Fruit fly (Drosophila melanogaster): ENCODE measurements around the gene CG11756.
A peak's percentile ranks its signal among the peaks of the same experiment; 100 is the strongest.

CG11756 gene

DNA sequence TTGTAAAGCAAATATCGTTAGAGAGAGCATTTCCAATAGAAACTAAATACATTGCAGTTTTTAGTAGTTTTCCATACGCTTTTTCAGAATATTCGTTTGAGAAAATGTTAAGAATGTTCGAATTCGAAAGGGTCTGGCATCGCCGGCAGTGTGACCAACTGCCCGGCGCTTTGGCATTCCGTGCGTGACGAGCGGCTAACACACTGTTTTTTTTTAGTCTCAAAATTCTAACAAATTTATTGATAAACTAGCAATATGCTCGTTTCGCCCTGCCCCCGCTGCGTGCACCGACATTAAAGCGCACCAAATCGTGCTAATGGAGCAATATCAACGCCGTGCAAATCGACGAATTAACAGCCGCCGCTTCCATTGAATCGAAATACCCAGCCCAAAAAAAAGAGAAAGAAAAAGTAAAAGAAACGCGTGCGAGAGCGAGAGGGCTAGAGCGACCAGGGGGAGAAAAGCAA is 7.8 kb downstream of the CG11756 start, which contains the start of gene dsh:
dsh (plus strand) TSS at position 174 of the 467 bp plus-strand sequence.
- TF ChIP-seq stwl (tag; optimal IDR thresholded peaks at IDR 0.05), result peak; percentile 32
- TF ChIP-seq corto (GFP tag; optimal IDR thresholded peaks at IDR 0.05), result no peak
- peak; percentile 74 for TF ChIP-seq BEAF-32 (GFP tag; optimal IDR thresholded peaks at IDR 0.05)
- no peak for TF ChIP-seq CG13296 (GFP tag; optimal IDR thresholded peaks at IDR 0.05)
- TF ChIP-seq Hsf (GFP tag; optimal IDR thresholded peaks at IDR 0.05), result no peak
- no peak for TF ChIP-seq Dip3 (GFP tag; optimal IDR thresholded peaks at IDR 0.05)
- TF ChIP-seq CG7987 (GFP tag; optimal IDR thresholded peaks at IDR 0.05), result no peak
- TF ChIP-seq NC2β (GFP tag; optimal IDR thresholded peaks at IDR 0.05), result no peak
- TF ChIP-seq crp (GFP tag; optimal IDR thresholded peaks at IDR 0.05), result no peak
- no peak for TF ChIP-seq yki (optimal IDR thresholded peaks at IDR 0.05)
- TF ChIP-seq Hr78 (GFP tag; optimal IDR thresholded peaks at IDR 0.05), result no peak
- TF ChIP-seq CG14965 (GFP tag; optimal IDR thresholded peaks at IDR 0.05; ENCODE audit: borderline replicate concordance), result no peak
- no peak for TF ChIP-seq CG10462 (GFP tag; optimal IDR thresholded peaks at IDR 0.05)
- TF ChIP-seq Mad (GFP tag; optimal IDR thresholded peaks at IDR 0.05), result no peak
- peak; percentile 72 for TF ChIP-seq CG9797 (GFP tag; optimal IDR thresholded peaks at IDR 0.05)
- TF ChIP-seq zen2 (GFP tag; IDR thresholded peaks at IDR 0.05; ENCODE audit: partially characterized antibody), result no peak
- TF ChIP-seq CG4282 (GFP tag; optimal IDR thresholded peaks at IDR 0.05), result no peak
- TF ChIP-seq Med (GFP tag), result no peak
- peak; percentile 38 for TF ChIP-seq CG30020 (tag; optimal IDR thresholded peaks at IDR 0.05)
- TF ChIP-seq CG7372 (GFP tag; IDR thresholded peaks at IDR 0.05), result no peak
- peak; percentile 15 for TF ChIP-seq CG15514 (GFP tag; optimal IDR thresholded peaks at IDR 0.05)
- TF ChIP-seq CG15601 (tag; optimal IDR thresholded peaks at IDR 0.05), result no peak
- TF ChIP-seq Oli (tag; optimal IDR thresholded peaks at IDR 0.05), result no peak
- TF ChIP-seq chn (GFP tag; optimal IDR thresholded peaks at IDR 0.05), result no peak
- no peak; the same call in 1 of the 2 replicates for TF ChIP-seq lmd (GFP tag; IDR thresholded peaks at IDR 0.05)
- TF ChIP-seq Dad (GFP tag; optimal IDR thresholded peaks at IDR 0.05), result no peak
- TF ChIP-seq CG10565 (GFP tag; optimal IDR thresholded peaks at IDR 0.05), result no peak
- TF ChIP-seq Hey (tag; optimal IDR thresholded peaks at IDR 0.05), result no peak
- no peak for TF ChIP-seq Sox100B (GFP tag; optimal IDR thresholded peaks at IDR 0.05)
- no peak for TF ChIP-seq CG3065 (GFP tag; optimal IDR thresholded peaks at IDR 0.05)
- no peak for TF ChIP-seq CrebB (tag; optimal IDR thresholded peaks at IDR 0.05)
- no peak for TF ChIP-seq CG17912 (GFP tag; optimal IDR thresholded peaks at IDR 0.05)
- no peak for TF ChIP-seq al (GFP tag; IDR thresholded peaks at IDR 0.05)
- TF ChIP-seq Atf3 (GFP tag; optimal IDR thresholded peaks at IDR 0.05), result no peak
- peak; percentile 48 for TF ChIP-seq Sin3A (optimal IDR thresholded peaks at IDR 0.05)
- no peak for TF ChIP-seq sima (GFP tag; optimal IDR thresholded peaks at IDR 0.05)
- TF ChIP-seq CG1792 (GFP tag; optimal IDR thresholded peaks at IDR 0.05), result no peak
- TF ChIP-seq ab (GFP tag; optimal IDR thresholded peaks at IDR 0.05), result no peak
- no peak for TF ChIP-seq CG10543 (GFP tag; optimal IDR thresholded peaks at IDR 0.05)
- no peak for TF ChIP-seq usp (GFP tag; optimal IDR thresholded peaks at IDR 0.05)
- no peak for TF ChIP-seq dm (GFP tag; optimal IDR thresholded peaks at IDR 0.05)
- peak; percentile 12 for TF ChIP-seq CG8290 (GFP tag; optimal IDR thresholded peaks at IDR 0.05)
- no peak for TF ChIP-seq CG8290 (tag; optimal IDR thresholded peaks at IDR 0.05)
- TF ChIP-seq Six4 (GFP tag; optimal IDR thresholded peaks at IDR 0.05), result no peak
- no peak for TF ChIP-seq gem (tag; optimal IDR thresholded peaks at IDR 0.05)
- no peak for TF ChIP-seq Ravus (GFP tag; IDR thresholded peaks at IDR 0.05)
- no peak for TF ChIP-seq danr (GFP tag; IDR thresholded peaks at IDR 0.05)
- TF ChIP-seq fu2 (GFP tag; optimal IDR thresholded peaks at IDR 0.05), result no peak
- TF ChIP-seq CG16813 (GFP tag; IDR thresholded peaks at IDR 0.05; ENCODE audit: partially characterized antibody), result peak; percentile 45; the same call in 2 of the 3 replicates
- TF ChIP-seq CG31365 (tag; optimal IDR thresholded peaks at IDR 0.05), result no peak
- TF ChIP-seq YL-1 (GFP tag; optimal IDR thresholded peaks at IDR 0.05), result peak; percentile 32
- TF ChIP-seq CG4360 (GFP tag; IDR thresholded peaks at IDR 0.05), result no peak
